Worm (Caenorhabditis elegans): Measurements from ENCODE around the gene ubc-22.
A peak's percentile ranks its signal among the peaks of the same experiment; 100 is the strongest.

The ubc-22 gene

DNA sequence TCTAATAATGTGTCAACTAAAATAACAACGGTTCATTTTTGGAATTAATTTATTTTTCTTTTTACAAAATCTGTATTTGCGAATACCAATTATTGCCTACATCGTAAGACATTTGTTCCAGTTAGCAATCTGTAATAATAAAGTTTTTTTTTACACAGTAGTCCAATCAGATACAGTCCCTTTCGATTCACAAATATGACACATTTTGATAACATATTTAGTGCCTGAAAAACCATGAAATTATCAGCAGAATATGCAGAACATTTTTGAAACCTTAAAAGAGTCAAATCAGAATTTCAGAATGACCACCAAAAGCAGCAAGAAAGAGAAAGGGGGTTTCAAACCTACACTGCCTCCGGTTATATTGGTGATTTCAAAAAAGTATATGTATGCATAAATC, 10.4 kb upstream of the ubc-22 start, which contains the start of gene C06E2.2:
Gene C06E2.2 (plus strand): TSS at position 301 of the 400 bp plus-strand sequence.
- TF ChIP-seq nhr-76 (tag; optimal IDR thresholded peaks at IDR 0.05), result no peak
- TF ChIP-seq nhr-12 (tag; optimal IDR thresholded peaks at IDR 0.05), result no peak

DNA sequence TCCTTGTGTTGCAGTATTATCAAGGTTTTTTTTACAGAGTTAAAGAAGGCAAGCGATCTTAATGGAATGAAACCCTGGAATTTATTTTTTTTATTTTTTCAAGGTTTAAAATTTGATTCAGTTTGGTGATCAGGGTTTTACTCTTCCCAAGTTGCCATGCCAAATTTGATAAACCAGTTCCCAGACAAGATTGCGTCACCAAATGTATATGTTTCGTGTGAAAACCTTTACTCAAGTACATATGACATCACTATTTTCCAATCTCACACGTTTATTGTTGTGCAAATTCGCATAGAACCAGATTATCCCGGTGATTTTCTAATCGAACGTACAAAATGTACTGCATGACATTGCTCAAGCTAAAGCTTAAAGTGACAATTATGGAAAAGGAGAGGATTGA, 9.7 kb upstream of the ubc-22 start:
- TF ChIP-seq zip-8 (tag; optimal IDR thresholded peaks at IDR 0.05), result peak; percentile 89
- no peak for TF ChIP-seq M03D4.4 (tag; optimal IDR thresholded peaks at IDR 0.05)

DNA sequence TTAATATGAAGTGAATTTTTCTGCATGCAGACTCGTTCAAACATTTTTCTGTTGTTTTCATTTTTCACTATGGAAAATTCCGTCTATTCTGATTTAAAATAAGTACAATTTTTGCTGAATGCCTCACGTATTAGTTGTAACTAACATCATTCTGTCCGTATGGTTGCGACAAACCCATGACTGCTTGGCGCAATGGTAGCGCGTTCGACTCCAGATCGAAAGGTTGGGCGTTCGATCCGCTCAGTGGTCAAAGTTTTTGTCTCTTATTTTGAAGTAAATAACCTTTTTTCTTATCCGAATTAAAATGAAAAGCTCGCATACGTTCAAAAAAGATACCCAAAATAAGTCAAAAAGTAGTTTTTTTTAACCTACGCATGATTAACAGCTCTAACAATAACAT, 8.2 kb upstream of the ubc-22 start:
- TF ChIP-seq ztf-11 (tag; optimal IDR thresholded peaks at IDR 0.05) (no peak), snpc-4 (tag; optimal IDR thresholded peaks at IDR 0.05) (no peak), mab-5 (tag; optimal IDR thresholded peaks at IDR 0.05) (no peak), lin-32 (GFP tag; optimal IDR thresholded peaks at IDR 0.05) (no peak), blmp-1 (tag; optimal IDR thresholded peaks at IDR 0.05) (no peak), bed-3 (GFP tag; optimal IDR thresholded peaks at IDR 0.05) (no peak), lsy-2 (tag; optimal IDR thresholded peaks at IDR 0.05) (no peak), unc-62 (GFP tag; optimal IDR thresholded peaks at IDR 0.05) (no peak), M03D4.4 (tag; optimal IDR thresholded peaks at IDR 0.05) (no peak), sem-2 (GFP tag; optimal IDR thresholded peaks at IDR 0.05) (no peak), unc-120 (tag; optimal IDR thresholded peaks at IDR 0.05; ENCODE audit: poor library complexity, severe bottlenecking) (no peak), mep-1 (tag; optimal IDR thresholded peaks at IDR 0.05) (no peak)

DNA sequence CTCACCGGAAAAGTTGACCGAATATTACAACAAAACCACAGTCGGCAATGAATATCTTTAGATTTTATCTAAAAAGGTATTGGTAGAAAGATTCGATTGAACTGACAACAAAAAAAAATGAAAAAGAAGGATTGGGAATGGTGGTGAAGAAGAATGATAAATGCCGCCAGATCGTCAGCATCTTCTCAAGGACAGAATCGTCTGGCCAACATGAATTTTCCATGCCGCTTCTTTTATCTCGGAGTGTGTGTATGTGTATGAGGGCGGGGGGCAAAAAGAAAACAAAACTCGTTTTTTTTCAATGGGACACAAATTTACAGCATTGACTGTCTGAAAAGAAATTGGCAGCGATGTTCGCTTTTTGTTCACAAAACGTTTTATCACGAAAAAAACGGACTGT, 6.9 kb upstream of the ubc-22 start:
- TF ChIP-seq M03D4.4 (tag; optimal IDR thresholded peaks at IDR 0.05), result no peak
- TF ChIP-seq ceh-83 (GFP tag; optimal IDR thresholded peaks at IDR 0.05), result no peak
- TF ChIP-seq nhr-28 (tag; optimal IDR thresholded peaks at IDR 0.05), result no peak

DNA sequence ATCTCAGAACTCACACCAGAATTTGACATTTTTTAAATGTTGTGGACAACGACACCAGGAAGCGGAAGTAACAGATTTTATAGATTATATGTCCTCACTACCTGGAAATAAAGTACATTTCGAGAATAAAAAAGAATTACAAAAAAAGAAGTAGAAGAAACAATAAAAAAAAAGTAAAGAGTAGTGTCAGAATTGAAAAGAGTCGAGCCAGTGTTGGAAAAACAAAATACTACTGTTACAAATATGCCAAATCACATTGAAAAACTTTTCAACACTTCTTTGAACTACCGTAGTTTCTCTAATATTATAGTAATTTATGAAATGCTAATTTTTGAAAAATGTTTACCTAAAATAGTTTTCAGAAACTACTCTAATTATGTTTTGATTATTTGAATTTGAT, 5.8 kb upstream of the ubc-22 start, which contains the start of gene C06E2.1:
Gene C06E2.1 (minus strand): TSS at position 101 of the 400 bp plus-strand sequence.
- TF ChIP-seq lin-13 (tag; optimal IDR thresholded peaks at IDR 0.05), result no peak
- no peak for TF ChIP-seq ztf-11 (tag; optimal IDR thresholded peaks at IDR 0.05)
- no peak for TF ChIP-seq elt-3 (tag; optimal IDR thresholded peaks at IDR 0.05)
- TF ChIP-seq nhr-28 (tag; optimal IDR thresholded peaks at IDR 0.05), result no peak
- no peak for TF ChIP-seq drap-1 (GFP tag; optimal IDR thresholded peaks at IDR 0.05)
- no peak for TF ChIP-seq mls-2 (tag; optimal IDR thresholded peaks at IDR 0.05)
- TF ChIP-seq lsy-2 (tag; optimal IDR thresholded peaks at IDR 0.05), result no peak
- TF ChIP-seq lin-32 (GFP tag; optimal IDR thresholded peaks at IDR 0.05), result no peak
- TF ChIP-seq nhr-2 (tag; optimal IDR thresholded peaks at IDR 0.05), result no peak
- no peak for TF ChIP-seq sptf-1 (tag; optimal IDR thresholded peaks at IDR 0.05)
- no peak for TF ChIP-seq mab-5 (tag; optimal IDR thresholded peaks at IDR 0.05)
- TF ChIP-seq unc-39 (tag; optimal IDR thresholded peaks at IDR 0.05), result no peak
- TF ChIP-seq cnd-1 (tag; optimal IDR thresholded peaks at IDR 0.05), result no peak
- no peak for TF ChIP-seq flh-1 (GFP tag; optimal IDR thresholded peaks at IDR 0.05)
- TF ChIP-seq M03D4.4 (tag; optimal IDR thresholded peaks at IDR 0.05), result no peak
- TF ChIP-seq bed-3 (GFP tag; optimal IDR thresholded peaks at IDR 0.05), result no peak

DNA sequence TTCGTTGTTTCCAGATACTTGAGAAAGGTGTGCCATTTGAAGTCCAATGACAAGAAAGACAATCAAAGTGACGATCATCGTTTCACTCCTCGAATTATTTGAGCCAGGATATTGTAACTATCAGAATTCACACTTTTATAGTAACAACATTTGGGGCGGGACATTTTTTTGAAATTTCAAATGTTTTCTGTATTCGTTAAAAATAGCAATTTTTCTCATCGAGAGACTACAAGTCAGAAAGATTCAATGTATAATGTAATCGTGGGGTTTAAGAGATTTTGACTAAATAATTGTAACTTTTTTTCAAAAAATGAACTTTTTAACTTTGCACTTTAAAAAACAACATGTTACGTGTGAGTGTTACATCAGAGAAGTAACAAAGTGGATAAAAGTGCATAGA, 2.4 kb downstream of the ubc-22 start, which contains the start of gene ins-9:
Gene ins-9 (minus strand): TSS at position 101 of the 400 bp plus-strand sequence.
- TF ChIP-seq lsy-2 (tag; optimal IDR thresholded peaks at IDR 0.05), result no peak
- TF ChIP-seq unc-62 (GFP tag; optimal IDR thresholded peaks at IDR 0.05), result no peak
- no peak for TF ChIP-seq flh-1 (GFP tag; optimal IDR thresholded peaks at IDR 0.05)
- TF ChIP-seq tbx-8 (GFP tag; optimal IDR thresholded peaks at IDR 0.05), result no peak
- no peak for TF ChIP-seq unc-39 (tag; optimal IDR thresholded peaks at IDR 0.05)
- no peak for TF ChIP-seq nhr-2 (tag; optimal IDR thresholded peaks at IDR 0.05)
- no peak for TF ChIP-seq mab-5 (tag; optimal IDR thresholded peaks at IDR 0.05)

DNA sequence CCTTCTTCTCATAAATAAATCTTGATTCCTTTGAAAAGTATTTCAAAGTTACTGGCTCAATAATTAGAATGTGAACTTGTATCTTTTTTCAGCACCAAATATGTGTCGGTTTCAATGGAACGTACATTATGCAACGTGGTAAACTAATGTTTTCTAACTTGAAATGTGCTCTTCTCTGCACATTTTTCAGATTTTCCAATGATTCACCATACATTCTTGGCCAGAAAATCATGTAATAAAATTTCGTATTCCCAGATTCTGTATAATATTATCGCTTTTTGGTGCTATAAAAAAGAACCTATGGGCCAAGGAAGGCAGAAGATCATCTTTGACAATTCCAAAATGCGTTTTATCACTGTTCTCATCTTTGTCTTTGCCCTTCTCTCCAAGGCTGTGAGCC, 8.0 kb downstream of the ubc-22 start, which contains the start of gene C06E2.9:
Gene C06E2.9 (plus strand): TSS at position 301 of the 400 bp plus-strand sequence.
- TF ChIP-seq blmp-1 (tag; optimal IDR thresholded peaks at IDR 0.05) (no peak), nhr-237 (tag; optimal IDR thresholded peaks at IDR 0.05) (no peak), unc-120 (tag; optimal IDR thresholded peaks at IDR 0.05; ENCODE audit: poor library complexity, severe bottlenecking) (no peak), ceh-43 (GFP tag; optimal IDR thresholded peaks at IDR 0.05) (no peak), unc-62 (GFP tag; optimal IDR thresholded peaks at IDR 0.05) (no peak), M03D4.4 (tag; optimal IDR thresholded peaks at IDR 0.05) (no peak), flh-1 (GFP tag; optimal IDR thresholded peaks at IDR 0.05) (no peak), nhr-28 (tag; optimal IDR thresholded peaks at IDR 0.05) (no peak), ceh-83 (GFP tag; optimal IDR thresholded peaks at IDR 0.05) (no peak)
